Worm (Caenorhabditis elegans): Measurements from ENCODE around the gene zip-1.

zip-1 gene

DNA sequence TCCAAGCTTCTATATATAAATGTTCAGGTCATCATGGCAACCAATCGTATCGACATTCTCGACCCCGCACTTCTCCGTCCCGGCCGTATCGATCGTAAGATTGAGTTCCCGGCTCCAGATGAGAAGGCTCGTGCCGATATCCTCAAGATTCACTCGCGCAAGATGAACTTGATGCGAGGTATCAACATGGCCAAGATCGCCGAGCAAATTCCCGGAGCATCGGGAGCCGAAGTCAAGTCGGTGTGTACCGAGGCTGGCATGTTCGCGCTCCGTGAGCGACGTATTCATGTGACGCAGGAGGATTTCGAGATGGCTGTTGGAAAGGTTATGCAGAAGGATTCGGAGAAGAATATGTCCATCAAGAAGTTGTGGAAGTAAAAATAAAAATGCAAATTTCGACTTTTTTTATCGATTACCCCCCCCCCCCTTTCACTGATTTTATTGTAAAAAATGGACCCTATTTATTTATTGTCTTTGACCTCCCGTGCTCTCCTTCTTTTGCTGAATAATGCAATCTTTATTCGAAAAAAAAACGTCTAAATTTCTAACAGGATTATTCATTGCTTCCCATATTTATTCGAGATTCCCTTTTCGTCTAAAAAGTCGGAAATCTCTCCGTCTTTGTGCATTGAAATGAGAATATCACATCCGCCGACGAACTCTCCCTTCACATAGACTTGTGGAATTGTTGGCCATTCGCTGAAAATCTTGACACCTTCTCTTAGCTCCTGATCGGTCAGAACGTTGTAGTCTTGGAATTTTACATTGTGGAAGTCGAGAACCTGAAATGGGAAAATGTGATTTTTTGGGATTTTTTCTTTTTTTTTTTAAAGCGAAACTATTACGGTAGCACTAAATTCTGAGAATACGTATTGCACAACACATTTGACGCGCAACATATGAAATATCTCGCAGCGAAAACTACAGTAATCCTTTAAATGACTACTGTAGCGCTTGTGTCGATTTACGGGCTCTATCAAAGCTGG is 38.8 kb downstream of the zip-1 start:
- no peak for TF ChIP-seq ZK546.5 (tag; optimal IDR thresholded peaks at IDR 0.05)
- TF ChIP-seq nhr-129 (tag; optimal IDR thresholded peaks at IDR 0.05) = no peak

DNA sequence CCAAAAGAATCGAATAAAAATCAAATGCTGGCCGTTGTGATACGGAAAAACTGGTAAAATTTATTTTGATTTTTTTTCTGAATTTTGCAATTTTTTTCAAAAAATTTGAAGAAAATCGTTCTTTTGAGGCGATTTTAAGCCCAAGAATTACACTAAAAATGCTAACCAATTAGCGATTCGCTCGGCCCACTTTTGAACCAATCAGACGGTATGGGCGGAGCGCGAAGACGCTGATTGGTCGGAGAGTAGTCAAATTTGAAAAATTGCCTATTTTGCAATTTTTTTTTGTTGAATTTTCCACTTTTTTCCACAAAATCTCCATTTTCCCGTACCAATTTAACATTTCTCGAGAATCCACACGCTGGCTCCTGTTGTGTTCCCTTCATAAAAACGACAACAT is 39.8 kb downstream of the zip-1 start:
- TF ChIP-seq nhr-77 (tag; optimal IDR thresholded peaks at IDR 0.05) (no peak), F13H6.1 (tag; optimal IDR thresholded peaks at IDR 0.05) (no peak), mbf-1 (tag; optimal IDR thresholded peaks at IDR 0.05) (no peak), ztf-1 (GFP tag; conservative IDR thresholded peaks at IDR 0.05) (no peak), ama-1 (optimal IDR thresholded peaks at IDR 0.05) (no peak), lin-13 (GFP tag; optimal IDR thresholded peaks at IDR 0.05) (no peak), peb-1 (tag; optimal IDR thresholded peaks at IDR 0.05) (no peak), R02D3.7 (tag; optimal IDR thresholded peaks at IDR 0.05) (no peak), ceh-16 (tag; optimal IDR thresholded peaks at IDR 0.05) (no peak), unc-62 (GFP tag; optimal IDR thresholded peaks at IDR 0.05) (no peak), dmd-4 (tag; optimal IDR thresholded peaks at IDR 0.05) (no peak), ztf-11 (tag; optimal IDR thresholded peaks at IDR 0.05) (no peak), lin-39 (tag; optimal IDR thresholded peaks at IDR 0.05) (no peak), C34F6.9 (tag; optimal IDR thresholded peaks at IDR 0.05) (no peak), unc-39 (tag; optimal IDR thresholded peaks at IDR 0.05) (no peak), gmeb-1 (tag; optimal IDR thresholded peaks at IDR 0.05) (no peak), nhr-12 (tag; optimal IDR thresholded peaks at IDR 0.05) (no peak), nhr-129 (tag; optimal IDR thresholded peaks at IDR 0.05) (no peak), Y55F3AM.14 (GFP tag; optimal IDR thresholded peaks at IDR 0.05) (no peak), mdl-1 (tag; optimal IDR thresholded peaks at IDR 0.05) (no peak)

- TF ChIP-seq mdl-1 (tag; optimal IDR thresholded peaks at IDR 0.05) = no peak
- no peak for TF ChIP-seq unc-62 (GFP tag; optimal IDR thresholded peaks at IDR 0.05)
- no peak for TF ChIP-seq C34F6.9 (tag; optimal IDR thresholded peaks at IDR 0.05)
These were observed 40.3 kb downstream of the zip-1 start, which contains the start of gene glrx-5 for ce11 chrIII:12373807-12374266. glrx-5 (minus strand) TSS chrIII:12373857.

ce11 chrIII:12375614-12376013 is 42.1 kb downstream of the zip-1 start:
- TF ChIP-seq F13H6.1 (tag; optimal IDR thresholded peaks at IDR 0.05) (no peak), ztf-1 (GFP tag; conservative IDR thresholded peaks at IDR 0.05) (no peak), lin-13 (GFP tag; optimal IDR thresholded peaks at IDR 0.05) (no peak), nhr-237 (tag; optimal IDR thresholded peaks at IDR 0.05) (no peak), ztf-11 (tag; optimal IDR thresholded peaks at IDR 0.05) (no peak), ceh-16 (tag; optimal IDR thresholded peaks at IDR 0.05) (no peak), mbf-1 (tag; optimal IDR thresholded peaks at IDR 0.05) (no peak), nhr-21 (tag; optimal IDR thresholded peaks at IDR 0.05) (no peak), zag-1 (tag; optimal IDR thresholded peaks at IDR 0.05) (no peak), mab-5 (tag; optimal IDR thresholded peaks at IDR 0.05) (no peak), nhr-77 (tag; optimal IDR thresholded peaks at IDR 0.05) (no peak), alr-1 (tag; optimal IDR thresholded peaks at IDR 0.05) (no peak), nhr-25 (tag; optimal IDR thresholded peaks at IDR 0.05) (no peak), nhr-6 (tag; optimal IDR thresholded peaks at IDR 0.05) (no peak), snpc-4 (tag; optimal IDR thresholded peaks at IDR 0.05) (no peak), aly-2 (tag; optimal IDR thresholded peaks at IDR 0.05) (no peak), nhr-10 (tag; optimal IDR thresholded peaks at IDR 0.05) (no peak)

DNA sequence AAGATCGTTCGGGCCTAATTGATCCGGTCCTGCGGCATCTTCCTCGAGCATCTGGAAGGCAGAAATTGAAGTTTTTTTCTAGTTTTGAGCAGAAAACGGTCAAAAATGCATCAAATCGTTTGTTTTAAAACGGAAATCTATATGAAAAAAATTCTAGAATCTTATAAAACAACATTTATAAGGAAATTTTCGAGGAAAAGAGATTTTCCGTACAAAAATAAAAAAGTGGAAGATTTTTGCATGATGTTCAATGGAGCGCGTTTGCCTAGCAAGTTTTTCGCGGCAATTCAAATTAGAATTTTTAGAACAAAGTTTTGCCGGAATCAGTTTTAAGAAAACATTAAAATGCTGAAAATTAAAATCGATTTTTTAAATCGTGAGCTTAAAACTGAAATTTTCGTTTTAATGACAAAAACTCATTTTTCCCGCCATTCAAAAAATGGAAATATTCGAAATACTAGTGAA is 43.7 kb downstream of the zip-1 start, which contains the start of gene pph-4.2:
TSS of gene pph-4.2 (minus strand) at position 51 of the 465 bp plus-strand sequence.
- TF ChIP-seq sem-4 (tag; optimal IDR thresholded peaks at IDR 0.05) (peak; percentile 45), C34F6.9 (tag; optimal IDR thresholded peaks at IDR 0.05) (peak; percentile 62), snpc-4 (tag; optimal IDR thresholded peaks at IDR 0.05) (no peak), nhr-6 (tag; optimal IDR thresholded peaks at IDR 0.05) (no peak), gmeb-1 (tag; optimal IDR thresholded peaks at IDR 0.05) (peak; percentile 92), lin-13 (GFP tag; optimal IDR thresholded peaks at IDR 0.05) (peak; percentile 7), unc-55 (GFP tag; optimal IDR thresholded peaks at IDR 0.05) (peak; percentile 76), fos-1 (tag; optimal IDR thresholded peaks at IDR 0.05) (no peak), nhr-21 (tag; optimal IDR thresholded peaks at IDR 0.05) (no peak), ZK546.5 (tag; optimal IDR thresholded peaks at IDR 0.05) (no peak), crh-2 (tag; optimal IDR thresholded peaks at IDR 0.05) (peak; percentile 1), lsy-2 (tag; optimal IDR thresholded peaks at IDR 0.05) (peak in 1 of 2 experiments; percentile 63), R02D3.7 (tag; optimal IDR thresholded peaks at IDR 0.05) (no peak)

All from whole organism, L2 larva.